Worm (Caenorhabditis elegans) whole organism, L2 larva: ENCODE results near the gene set-30.

Source experiments
- C34F6.9 ChIP-seq: fragments of 150-350 bp; optimal IDR thresholded peaks from 2 replicates; lab custom pipeline; 2014; ENCODE audit warnings: missing biosample characterization, missing genetic modification characterization
- F13H6.1 ChIP-seq: sonication (generic microtip); optimal IDR thresholded peaks from 2 replicates; lab custom pipeline; 2016; ENCODE audit warnings: missing genetic modification characterization, missing compliant biosample characterization
- R02D3.7 ChIP-seq: fragments of 150-350 bp; optimal IDR thresholded peaks from 2 replicates; lab custom pipeline; 2014; ENCODE audit warnings: missing biosample characterization, missing genetic modification characterization
- Y55F3AM.14 ChIP-seq: fragments of 200-800 bp; sonication (Bioruptor generic); optimal IDR thresholded peaks from 2 replicates; lab custom pipeline; 2018; ENCODE audit warnings: mild to moderate bottlenecking, missing genetic modification characterization, missing compliant biosample characterization
- ZK546.5 ChIP-seq: sonication (generic microtip); optimal IDR thresholded peaks from 2 replicates; lab custom pipeline; 2017; ENCODE audit warnings: missing biosample characterization, missing genetic modification characterization
- aly-2 ChIP-seq: fragments of 150-350 bp; optimal IDR thresholded peaks from 2 replicates; lab custom pipeline; 2014; ENCODE audit warnings: missing biosample characterization, missing genetic modification characterization
- ama-1 ChIP-seq: fragments of 150-350 bp; optimal IDR thresholded peaks from 2 replicates; lab custom pipeline; 2018; ENCODE audit warnings: inconsistent platforms
- blmp-1 ChIP-seq: sonication (generic microtip); optimal IDR thresholded peaks from 2 replicates; lab custom pipeline; 2017; ENCODE audit warnings: missing genetic modification characterization, mild to moderate bottlenecking, missing compliant biosample characterization, antibody characterized with exemption, moderate library complexity; ENCODE audit not compliant: insufficient read depth
- ceh-16 ChIP-seq: fragments of 150-350 bp; optimal IDR thresholded peaks from 2 replicates; lab custom pipeline; 2014; ENCODE audit warnings: missing biosample characterization, missing genetic modification characterization
- ceh-82 ChIP-seq: fragments of 150-350 bp; optimal IDR thresholded peaks from 2 replicates; lab custom pipeline; 2014; ENCODE audit warnings: missing biosample characterization, missing genetic modification characterization
- crh-2 ChIP-seq: sonication (generic microtip); optimal IDR thresholded peaks from 2 replicates; lab custom pipeline; 2017; ENCODE audit warnings: missing biosample characterization, missing genetic modification characterization
- dmd-4 ChIP-seq: sonication (generic microtip); optimal IDR thresholded peaks from 2 replicates; lab custom pipeline; 2017; ENCODE audit warnings: missing biosample characterization, missing genetic modification characterization
- egl-27 ChIP-seq: sonication (generic microtip); optimal IDR thresholded peaks from 3 replicates; lab custom pipeline; 2017; ENCODE audit warnings: missing biosample characterization, missing genetic modification reagents, missing genetic modification characterization
- elt-1 ChIP-seq: fragments of 150-350 bp; optimal IDR thresholded peaks from 2 replicates; lab custom pipeline; 2014; ENCODE audit warnings: missing biosample characterization, missing genetic modification characterization
- elt-3 ChIP-seq: sonication (generic microtip); optimal IDR thresholded peaks from 2 replicates; lab custom pipeline; 2017; ENCODE audit warnings: missing biosample characterization, missing genetic modification characterization
- gmeb-1 ChIP-seq: fragments of 150-350 bp; optimal IDR thresholded peaks from 2 replicates; lab custom pipeline; 2014; ENCODE audit warnings: missing biosample characterization, missing genetic modification characterization
- lin-11 ChIP-seq: fragments of 150-350 bp; sonication (generic microtip); optimal IDR thresholded peaks from 2 replicates; lab custom pipeline; 2014; ENCODE audit warnings: missing biosample characterization, missing genetic modification characterization, inconsistent platforms, mixed read lengths
- lin-13 ChIP-seq: fragments of 150-350 bp; optimal IDR thresholded peaks from 2 replicates; lab custom pipeline; 2014; ENCODE audit warnings: missing biosample characterization, missing genetic modification reagents, missing genetic modification characterization
- lsy-2 ChIP-seq, 2 experiments: fragments of 150-350 bp in 1 of 2; sonication (generic microtip) in 1 of 2; optimal IDR thresholded peaks; 2 replicates each; lab custom pipeline; 2014 to 2017; ENCODE audit warnings: missing biosample characterization in 2 of 2, missing genetic modification characterization in 2 of 2
- mab-5 ChIP-seq: fragments of 150-350 bp; optimal IDR thresholded peaks from 2 replicates; lab custom pipeline; 2014; ENCODE audit warnings: missing biosample characterization, missing genetic modification characterization
- mbf-1 ChIP-seq: sonication (generic microtip); optimal IDR thresholded peaks from 2 replicates; lab custom pipeline; 2017; ENCODE audit warnings: missing biosample characterization, missing genetic modification characterization
- mdl-1 ChIP-seq, 2 experiments: fragments of 150-350 bp in 1 of 2; sonication (generic microtip) in 1 of 2; optimal IDR thresholded peaks; 2 replicates each; lab custom pipeline; 2017; ENCODE audit warnings: missing biosample characterization in 2 of 2, missing genetic modification characterization in 2 of 2
- nhr-11 ChIP-seq: fragments of 150-350 bp; optimal IDR thresholded peaks from 2 replicates; lab custom pipeline; 2014; ENCODE audit warnings: missing biosample characterization, missing genetic modification characterization
- nhr-12 ChIP-seq: fragments of 150-350 bp; optimal IDR thresholded peaks from 2 replicates; lab custom pipeline; 2014; ENCODE audit warnings: missing biosample characterization, missing genetic modification characterization
- nhr-129 ChIP-seq: fragments of 150-350 bp; optimal IDR thresholded peaks from 2 replicates; lab custom pipeline; 2014; ENCODE audit warnings: missing biosample characterization, missing genetic modification characterization
- nhr-21 ChIP-seq: fragments of 150-350 bp; optimal IDR thresholded peaks from 2 replicates; lab custom pipeline; 2014; ENCODE audit warnings: missing biosample characterization, missing genetic modification characterization
- nhr-237 ChIP-seq: fragments of 150-350 bp; optimal IDR thresholded peaks from 2 replicates; lab custom pipeline; 2014; ENCODE audit warnings: missing biosample characterization, missing genetic modification characterization
- nhr-25 ChIP-seq: fragments of 150-350 bp; sonication (generic microtip); optimal IDR thresholded peaks from 3 replicates; lab custom pipeline; 2014; ENCODE audit warnings: missing biosample characterization, missing genetic modification characterization
- nhr-77 ChIP-seq: fragments of 150-350 bp; optimal IDR thresholded peaks from 2 replicates; lab custom pipeline; 2014; ENCODE audit warnings: missing biosample characterization, missing genetic modification characterization
- sem-4 ChIP-seq: fragments of 150-350 bp; optimal IDR thresholded peaks from 2 replicates; lab custom pipeline; 2014; ENCODE audit warnings: missing biosample characterization, missing genetic modification reagents, missing genetic modification characterization
- skn-1 ChIP-seq: sonication (generic microtip); optimal IDR thresholded peaks from 2 replicates; lab custom pipeline; 2017; ENCODE audit warnings: missing biosample characterization, missing genetic modification characterization
- sma-3 ChIP-seq: sonication (generic microtip); optimal IDR thresholded peaks from 2 replicates; lab custom pipeline; 2016; ENCODE audit warnings: missing genetic modification reagents, missing genetic modification characterization, missing compliant biosample characterization
- sma-9 ChIP-seq, 2 experiments: fragments of 150-350 bp in 1 of 2; sonication (generic microtip) in 1 of 2; optimal IDR thresholded peaks; 2 replicates each; lab custom pipeline; 2014 to 2016; ENCODE audit warnings: missing genetic modification characterization in 2 of 2, mild to moderate bottlenecking in 1 of 2, missing biosample characterization in 1 of 2, missing compliant biosample characterization in 1 of 2, missing genetic modification reagents in 1 of 2, moderate library complexity in 1 of 2
- snpc-4 ChIP-seq: fragments of 150-350 bp; optimal IDR thresholded peaks from 2 replicates; lab custom pipeline; 2014; ENCODE audit warnings: missing biosample characterization, missing genetic modification characterization
- unc-39 ChIP-seq: fragments of 150-350 bp; optimal IDR thresholded peaks from 2 replicates; lab custom pipeline; 2014; ENCODE audit warnings: missing biosample characterization, missing genetic modification characterization
- unc-55 ChIP-seq: fragments of 150-350 bp; sonication (generic microtip); optimal IDR thresholded peaks from 3 replicates; lab custom pipeline; 2014; ENCODE audit warnings: missing biosample characterization, missing genetic modification reagents, missing genetic modification characterization
- zag-1 ChIP-seq: fragments of 150-350 bp; optimal IDR thresholded peaks from 2 replicates; lab custom pipeline; 2014; ENCODE audit warnings: missing biosample characterization, missing genetic modification characterization
- ztf-1 ChIP-seq: fragments of 200-800 bp; sonication (Bioruptor generic); conservative IDR thresholded peaks from 2 replicates; pipeline ENCODE4 v1.3.6; 2022; ENCODE audit warnings: missing genetic modification characterization, missing compliant biosample characterization
- ztf-11 ChIP-seq: sonication (generic microtip); optimal IDR thresholded peaks from 2 replicates; lab custom pipeline; 2017; ENCODE audit warnings: missing biosample characterization, missing genetic modification characterization
- ztf-4 ChIP-seq: fragments of 150-350 bp; optimal IDR thresholded peaks from 2 replicates; lab custom pipeline; 2014; ENCODE audit warnings: missing biosample characterization, missing genetic modification characterization

The set-30 gene

ce11 chrX:4998875-4999274 lies at the start of gene set-30:
TSS of gene set-30 (plus strand) at chrX:4999270.
- TF ChIP-seq dmd-4 (tag; lab: Kevin White, UChicago) (no peak), nhr-129 (tag; lab: Kevin White, UChicago) (peak; percentile 33)

- TF ChIP-seq sma-9 (GFP tag; optimal IDR thresholded peaks at IDR 0.05; lab: Kevin White, UChicago) (peak; percentile 79), sma-9 (tag; optimal IDR thresholded peaks at IDR 0.05; lab: Kevin White, UChicago) (no peak), nhr-129 (tag; lab: Kevin White, UChicago) (peak; percentile 68), ztf-4 (tag; lab: Kevin White, UChicago) (peak; percentile 54), lsy-2 (tag; optimal IDR thresholded peaks at IDR 0.05; lab: Kevin White, UChicago) (peak in 1 of 2 experiments; percentile 1), dmd-4 (tag; lab: Kevin White, UChicago) (no peak), F13H6.1 (tag; lab: Kevin White, UChicago) (peak; percentile 93), C34F6.9 (tag; lab: Kevin White, UChicago) (peak; percentile 12), snpc-4 (tag; lab: Kevin White, UChicago) (no peak), ZK546.5 (tag; lab: Kevin White, UChicago) (no peak)
- TF ChIP-seq, all 48 proteins: peak for 6
Observed at ce11 chrX:4957259-4957658, 41.8 kb upstream of the set-30 start, which contains the start of gene M03F4.4. TSS of gene M03F4.4 (minus strand) at chrX:4957418.

ce11 chrX:4958986-4959385 lies 40.1 kb upstream of the set-30 start:
- no peak for TF ChIP-seq gmeb-1 (tag; lab: Kevin White, UChicago)
- no peak for TF ChIP-seq ztf-4 (tag; lab: Kevin White, UChicago)
- TF ChIP-seq unc-39 (tag; lab: Kevin White, UChicago): no peak
- TF ChIP-seq mbf-1 (tag; lab: Kevin White, UChicago): no peak
- TF ChIP-seq crh-2 (tag; lab: Kevin White, UChicago): no peak
- TF ChIP-seq nhr-25 (tag; lab: Kevin White, UChicago): no peak
- no peak for TF ChIP-seq mab-5 (tag; lab: Kevin White, UChicago)
- no peak for TF ChIP-seq dmd-4 (tag; lab: Kevin White, UChicago)
- TF ChIP-seq elt-3: no peak
- TF ChIP-seq nhr-12: no peak
- TF ChIP-seq blmp-1 (tag; lab: Kevin White, UChicago): no peak
- no peak for TF ChIP-seq aly-2 (tag; lab: Kevin White, UChicago)
- TF ChIP-seq nhr-77: no peak
- no peak for TF ChIP-seq nhr-11 (tag; lab: Kevin White, UChicago)
- TF ChIP-seq ztf-11 (tag; lab: Kevin White, UChicago): no peak
- TF ChIP-seq lin-11 (tag; lab: Kevin White, UChicago): no peak

ce11 chrX:4959440-4959839 lies 39.6 kb upstream of the set-30 start:
- no peak for TF ChIP-seq mab-5 (tag; lab: Kevin White, UChicago)
- no peak for TF ChIP-seq lin-13
- no peak for TF ChIP-seq nhr-237 (tag; lab: Kevin White, UChicago)
- no peak for TF ChIP-seq nhr-21
- no peak for TF ChIP-seq sma-9 (GFP tag; optimal IDR thresholded peaks at IDR 0.05; lab: Kevin White, UChicago)
- no peak for TF ChIP-seq sma-9 (tag; optimal IDR thresholded peaks at IDR 0.05; lab: Kevin White, UChicago)
- no peak for TF ChIP-seq Y55F3AM.14
- TF ChIP-seq nhr-12: no peak
- no peak for TF ChIP-seq nhr-11 (tag; lab: Kevin White, UChicago)
- no peak for TF ChIP-seq elt-1 (tag; lab: Kevin White, UChicago)
- no peak for TF ChIP-seq ceh-16 (tag; lab: Kevin White, UChicago)
- TF ChIP-seq unc-55: no peak
- no peak for TF ChIP-seq ztf-11 (tag; lab: Kevin White, UChicago)
- no peak for TF ChIP-seq egl-27
- no peak for TF ChIP-seq skn-1 (tag; lab: Kevin White, UChicago)

- TF ChIP-seq lsy-2 (tag; optimal IDR thresholded peaks at IDR 0.05; lab: Kevin White, UChicago) (peak; percentile 15 to 59), sem-4 (peak; percentile 48), nhr-237 (tag; lab: Kevin White, UChicago) (no peak), mab-5 (tag; lab: Kevin White, UChicago) (peak; percentile 20), Y55F3AM.14 (no peak), mdl-1 (tag; optimal IDR thresholded peaks at IDR 0.05; lab: Kevin White, UChicago) (peak; percentile 26 to 58), elt-3 (no peak), sma-9 (GFP tag; optimal IDR thresholded peaks at IDR 0.05; lab: Kevin White, UChicago) (peak; percentile 54), sma-9 (tag; optimal IDR thresholded peaks at IDR 0.05; lab: Kevin White, UChicago) (no peak), ceh-16 (tag; lab: Kevin White, UChicago) (peak; percentile 21), crh-2 (tag; lab: Kevin White, UChicago) (no peak), ztf-1 (GFP tag; lab: Robert Waterston, UW) (no peak), nhr-11 (tag; lab: Kevin White, UChicago) (no peak), C34F6.9 (tag; lab: Kevin White, UChicago) (peak; percentile 41), ama-1 (lab: Kevin White, UChicago) (peak; percentile 96), ceh-82 (peak; percentile 15), R02D3.7 (no peak), lin-13 (peak; percentile 26), F13H6.1 (tag; lab: Kevin White, UChicago) (peak; percentile 78), unc-55 (peak; percentile 43), sma-3 (GFP tag; lab: Kevin White, UChicago) (peak; percentile 33), zag-1 (tag; lab: Kevin White, UChicago) (peak; percentile 33), nhr-12 (no peak), nhr-129 (tag; lab: Kevin White, UChicago) (peak; percentile 52)
Observed at ce11 chrX:4960422-4960821, 38.6 kb upstream of the set-30 start, which contains the start of gene act-4. TSS of gene act-4 (plus strand) at chrX:4960621.
